Worm (Caenorhabditis elegans) whole organism, L2 larva: ENCODE measurements around the gene inx-8.

Source experiments
- fos-1 ChIP-seq: fragments of 150-350 bp; optimal IDR thresholded peaks from 2 replicates; lab custom pipeline; 2014; ENCODE audit warnings: missing biosample characterization, missing genetic modification characterization
- nhr-23 ChIP-seq: fragments of 150-350 bp; optimal IDR thresholded peaks from 2 replicates; lab custom pipeline; 2014; ENCODE audit warnings: missing biosample characterization, missing genetic modification reagents, missing genetic modification characterization
- nhr-237 ChIP-seq: fragments of 150-350 bp; optimal IDR thresholded peaks from 2 replicates; lab custom pipeline; 2014; ENCODE audit warnings: missing biosample characterization, missing genetic modification characterization
- unc-39 ChIP-seq: fragments of 150-350 bp; optimal IDR thresholded peaks from 2 replicates; lab custom pipeline; 2014; ENCODE audit warnings: missing biosample characterization, missing genetic modification characterization
- ztf-11 ChIP-seq: sonication (generic microtip); optimal IDR thresholded peaks from 2 replicates; lab custom pipeline; 2017; ENCODE audit warnings: missing biosample characterization, missing genetic modification characterization

ce11 chrIV:11625482-11625881 is 48.2 kb upstream of the inx-8 start, which contains the start of gene lys-5:
- no peak for TF ChIP-seq nhr-23 (tag; lab: Kevin White, UChicago)
- no peak for TF ChIP-seq nhr-237 (tag; lab: Kevin White, UChicago)
- TF ChIP-seq fos-1, result no peak
- TF ChIP-seq unc-39, result no peak
- no peak for TF ChIP-seq ztf-11
